Fruit fly (Drosophila melanogaster) whole organism, embryonic: ENCODE data around the gene NaPi-III.
A peak's percentile ranks its signal among the peaks of the same experiment; 100 is the strongest.

Source experiments
- Bgb ChIP-seq: fragments of 200-800 bp; sonication (Bioruptor generic); IDR thresholded peaks from 2 replicates; pipeline ENCODE4 v1.3.6; 2022; ENCODE audit warnings: missing biosample characterization, missing genetic modification characterization; ENCODE audit not compliant: partially characterized antibody
- Blimp-1 ChIP-seq: fragments of 200-800 bp; sonication (Bioruptor generic); optimal IDR thresholded peaks from 3 replicates; lab custom pipeline; 2018; ENCODE audit warnings: missing biosample characterization, missing genetic modification characterization, mild to moderate bottlenecking, moderate library complexity, missing genetic modification reagents
- CG10267 ChIP-seq: fragments of 200-800 bp; sonication (Bioruptor generic); optimal IDR thresholded peaks from 2 replicates; lab custom pipeline; 2018; ENCODE audit warnings: missing biosample characterization, mild to moderate bottlenecking, missing genetic modification characterization, moderate library complexity
- CG10565 ChIP-seq: fragments of 200-800 bp; sonication (Bioruptor generic); optimal IDR thresholded peaks from 3 replicates; lab custom pipeline; 2016; ENCODE audit warnings: missing biosample characterization, mild to moderate bottlenecking, missing genetic modification characterization
- CG12299 ChIP-seq: fragments of 200-800 bp; sonication (Bioruptor generic); optimal IDR thresholded peaks from 2 replicates; lab custom pipeline; 2018; ENCODE audit warnings: missing biosample characterization, mild to moderate bottlenecking, missing genetic modification characterization
- CG1233 ChIP-seq: fragments of 200-800 bp; sonication (Bioruptor generic); optimal IDR thresholded peaks from 4 replicates; lab custom pipeline; 2018; ENCODE audit warnings: missing biosample characterization, mild to moderate bottlenecking, missing genetic modification characterization
- CG13624 ChIP-seq: fragments of 200-800 bp; sonication (Bioruptor generic); optimal IDR thresholded peaks from 2 replicates; lab custom pipeline; 2016; ENCODE audit warnings: missing biosample characterization, missing genetic modification characterization
- CG14667 ChIP-seq: fragments of 200-800 bp; sonication (Bioruptor generic); IDR thresholded peaks from 2 replicates; pipeline ENCODE4 v1.3.6; 2022; ENCODE audit warnings: missing biosample characterization, missing genetic modification characterization
- CG15696 ChIP-seq: fragments of 200-800 bp; sonication (Bioruptor generic); optimal IDR thresholded peaks from 2 replicates; lab custom pipeline; 2019; ENCODE audit warnings: missing biosample characterization, mild to moderate bottlenecking, missing genetic modification characterization, moderate library complexity
- CG1647 ChIP-seq: fragments of 200-800 bp; sonication (Bioruptor generic); optimal IDR thresholded peaks from 3 replicates; lab custom pipeline; 2016; ENCODE audit warnings: missing biosample characterization, missing genetic modification characterization
- CG17912 ChIP-seq: fragments of 200-800 bp; sonication (Bioruptor generic); optimal IDR thresholded peaks from 2 replicates; lab custom pipeline; 2018; ENCODE audit warnings: missing biosample characterization, mild to moderate bottlenecking, missing genetic modification characterization
- CG2875 ChIP-seq: fragments of 200-800 bp; sonication (Bioruptor generic); optimal IDR thresholded peaks from 2 replicates; lab custom pipeline; 2017; ENCODE audit warnings: missing biosample characterization, mild to moderate bottlenecking, missing genetic modification characterization, missing genetic modification reagents
- CG3995 ChIP-seq: fragments of 200-800 bp; sonication (Bioruptor generic); optimal IDR thresholded peaks from 3 replicates; lab custom pipeline; 2016; ENCODE audit warnings: missing biosample characterization, missing genetic modification characterization
- CG43689 ChIP-seq: fragments of 200-800 bp; sonication (Bioruptor generic); IDR thresholded peaks from 2 replicates; pipeline ENCODE4 v1.3.6; 2022; ENCODE audit warnings: missing biosample characterization, missing genetic modification characterization
- CG5180 ChIP-seq: fragments of 200-800 bp; sonication (Bioruptor generic); optimal IDR thresholded peaks from 3 replicates; lab custom pipeline; 2017; ENCODE audit warnings: missing biosample characterization, missing genetic modification characterization, mild to moderate bottlenecking, moderate library complexity, missing genetic modification reagents
- CG6175 ChIP-seq: fragments of 200-800 bp; sonication (Bioruptor generic); IDR thresholded peaks from 3 replicates; pipeline ENCODE4 v1.3.6; 2022; ENCODE audit warnings: missing biosample characterization, missing genetic modification characterization
- CG6813 ChIP-seq: fragments of 200-800 bp; sonication (Bioruptor generic); optimal IDR thresholded peaks from 2 replicates; lab custom pipeline; 2017; ENCODE audit warnings: missing biosample characterization, missing genetic modification characterization, mild to moderate bottlenecking, moderate library complexity, missing genetic modification reagents
- CG8290 ChIP-seq, 3 experiments: fragments of 200-800 bp; sonication (Bioruptor generic); optimal IDR thresholded peaks; 2 replicates each; lab custom pipeline; 2016 to 2019; ENCODE audit warnings: missing biosample characterization in 3 of 3, missing genetic modification characterization in 3 of 3, mild to moderate bottlenecking in 2 of 3, moderate library complexity in 1 of 3
- D ChIP-seq, 2 experiments: fragments of 200-800 bp in 1 of 2; fragments of >200 bp in 1 of 2; sonication (Bioruptor generic) in 1 of 2; optimal IDR thresholded peaks; 2 replicates in 1 of 2; 3 replicates in 1 of 2; lab custom pipeline; 2017; ENCODE audit warnings: mild to moderate bottlenecking in 1 of 2, missing biosample characterization in 1 of 2, missing genetic modification characterization in 1 of 2, missing genetic modification reagents in 1 of 2
- Gug ChIP-seq: fragments of 200-800 bp; sonication (Bioruptor generic); IDR thresholded peaks from 4 replicates; pipeline ENCODE4 v1.3.6; 2022; ENCODE audit warnings: missing biosample characterization, missing genetic modification characterization
- Hr39 ChIP-seq: fragments of >200 bp; optimal IDR thresholded peaks from 2 replicates; lab custom pipeline; 2017
- Max ChIP-seq: fragments of 200-800 bp; sonication (Bioruptor generic); optimal IDR thresholded peaks from 2 replicates; lab custom pipeline; 2016; ENCODE audit warnings: missing biosample characterization, mild to moderate bottlenecking, missing genetic modification characterization
- Ravus ChIP-seq: fragments of 200-800 bp; sonication (Bioruptor generic); IDR thresholded peaks from 2 replicates; pipeline ENCODE4 v1.3.6; 2022; ENCODE audit warnings: missing biosample characterization, missing genetic modification characterization
- Taf1 ChIP-seq: fragments of 200-800 bp; sonication (Bioruptor generic); IDR thresholded peaks from 2 replicates; pipeline ENCODE4 v1.3.6; 2022; ENCODE audit warnings: missing biosample characterization, missing genetic modification characterization
- Xbp1 ChIP-seq: fragments of 200-800 bp; sonication (Bioruptor generic); optimal IDR thresholded peaks from 3 replicates; lab custom pipeline; 2016; ENCODE audit warnings: missing biosample characterization, mild to moderate bottlenecking, missing genetic modification characterization
- aop ChIP-seq: fragments of 200-800 bp; sonication (Bioruptor generic); IDR thresholded peaks from 2 replicates; pipeline ENCODE4 v1.3.6; 2022; ENCODE audit warnings: missing biosample characterization, missing genetic modification characterization
- ara ChIP-seq: fragments of 200-800 bp; sonication (Bioruptor generic); IDR thresholded peaks from 2 replicates; pipeline ENCODE4 v1.3.6; 2022; ENCODE audit warnings: missing biosample characterization, missing genetic modification characterization
- chm ChIP-seq: fragments of 200-800 bp; sonication (Bioruptor generic); IDR thresholded peaks from 2 replicates; pipeline ENCODE4 v1.3.6; 2022; ENCODE audit warnings: missing biosample characterization, missing genetic modification characterization
- corto ChIP-seq: fragments of 200-800 bp; sonication (Bioruptor generic); optimal IDR thresholded peaks from 2 replicates; lab custom pipeline; 2016; ENCODE audit warnings: missing biosample characterization, mild to moderate bottlenecking, missing genetic modification characterization, moderate library complexity
- crol ChIP-seq: fragments of 200-800 bp; sonication (Bioruptor generic); IDR thresholded peaks from 2 replicates; pipeline ENCODE4 v1.3.6; 2022; ENCODE audit warnings: missing biosample characterization, missing genetic modification characterization
- crp ChIP-seq, 2 experiments: fragments of 200-800 bp; sonication (Bioruptor generic); optimal IDR thresholded peaks; 2 replicates in 1 of 2; 3 replicates in 1 of 2; lab custom pipeline; 2017; ENCODE audit warnings: missing biosample characterization in 2 of 2, missing genetic modification characterization in 2 of 2, mild to moderate bottlenecking in 1 of 2, moderate library complexity in 1 of 2
- dati ChIP-seq: fragments of 200-800 bp; sonication (Bioruptor generic); IDR thresholded peaks from 2 replicates; pipeline ENCODE4 v1.3.6; 2022; ENCODE audit warnings: missing biosample characterization, missing genetic modification characterization
- dimm ChIP-seq: fragments of 200-800 bp; sonication (Bioruptor generic); IDR thresholded peaks from 2 replicates; pipeline ENCODE4 v1.3.6; 2022; ENCODE audit warnings: missing biosample characterization, missing genetic modification characterization
- dmrt99B ChIP-seq: fragments of 200-800 bp; sonication (Bioruptor generic); optimal IDR thresholded peaks from 2 replicates; lab custom pipeline; 2018; ENCODE audit warnings: missing biosample characterization, mild to moderate bottlenecking, missing genetic modification characterization, moderate library complexity
- dpn ChIP-seq, 2 experiments: fragments of 200-800 bp; sonication (Bioruptor generic); optimal IDR thresholded peaks; 3 replicates each; lab custom pipeline; 2016; ENCODE audit warnings: missing biosample characterization in 2 of 2, missing genetic modification characterization in 2 of 2
- emc ChIP-seq: fragments of 200-800 bp; sonication (Bioruptor generic); optimal IDR thresholded peaks from 2 replicates; lab custom pipeline; 2016; ENCODE audit warnings: missing biosample characterization, missing genetic modification characterization
- ewg ChIP-seq: fragments of 200-800 bp; sonication (Bioruptor generic); optimal IDR thresholded peaks from 3 replicates; lab custom pipeline; 2017; ENCODE audit warnings: mild to moderate bottlenecking, missing biosample characterization, missing genetic modification reagents, missing genetic modification characterization
- lmd ChIP-seq: fragments of 200-800 bp; sonication (Bioruptor generic); IDR thresholded peaks from 2 replicates; pipeline ENCODE4 v1.3.6; 2022; ENCODE audit warnings: missing biosample characterization, missing genetic modification characterization
- pb ChIP-seq: fragments of 200-800 bp; sonication (Bioruptor generic); optimal IDR thresholded peaks from 3 replicates; lab custom pipeline; 2016; ENCODE audit warnings: missing biosample characterization, missing genetic modification characterization
- pnt ChIP-seq: fragments of 200-800 bp; sonication (Bioruptor generic); optimal IDR thresholded peaks from 3 replicates; lab custom pipeline; 2016; ENCODE audit warnings: missing biosample characterization, missing genetic modification characterization
- psq ChIP-seq: fragments of 200-800 bp; sonication (Bioruptor generic); optimal IDR thresholded peaks from 2 replicates; lab custom pipeline; 2017; ENCODE audit warnings: missing biosample characterization, missing genetic modification characterization
- repo ChIP-seq: fragments of 200-800 bp; sonication (Bioruptor generic); optimal IDR thresholded peaks from 2 replicates; lab custom pipeline; 2016; ENCODE audit warnings: missing biosample characterization, missing genetic modification characterization
- scrt ChIP-seq: fragments of 200-800 bp; sonication (Bioruptor generic); optimal IDR thresholded peaks from 2 replicates; lab custom pipeline; 2018; ENCODE audit warnings: missing biosample characterization, mild to moderate bottlenecking, missing genetic modification characterization, moderate library complexity
- seq ChIP-seq: fragments of 200-800 bp; sonication (Bioruptor generic); IDR thresholded peaks from 2 replicates; pipeline ENCODE4 v1.3.6; 2022; ENCODE audit warnings: missing biosample characterization, missing genetic modification characterization
- slou ChIP-seq: fragments of 200-800 bp; sonication (Bioruptor generic); optimal IDR thresholded peaks from 3 replicates; lab custom pipeline; 2016; ENCODE audit warnings: missing biosample characterization, missing genetic modification characterization
- stc ChIP-seq: fragments of 200-800 bp; sonication (Bioruptor generic); IDR thresholded peaks from 2 replicates; pipeline ENCODE4 v1.3.6; 2022; ENCODE audit warnings: missing biosample characterization, missing genetic modification characterization
- tap ChIP-seq: fragments of 200-800 bp; optimal IDR thresholded peaks from 3 replicates; lab custom pipeline; 2019; ENCODE audit warnings: missing biosample characterization, mild to moderate bottlenecking, missing genetic modification characterization, moderate library complexity
- zen2 ChIP-seq: fragments of 200-800 bp; sonication (Bioruptor generic); IDR thresholded peaks from 3 replicates; pipeline ENCODE4 v1.3.6; 2022; ENCODE audit warnings: missing biosample characterization, missing genetic modification characterization; ENCODE audit not compliant: partially characterized antibody

NaPi-III gene

DNA sequence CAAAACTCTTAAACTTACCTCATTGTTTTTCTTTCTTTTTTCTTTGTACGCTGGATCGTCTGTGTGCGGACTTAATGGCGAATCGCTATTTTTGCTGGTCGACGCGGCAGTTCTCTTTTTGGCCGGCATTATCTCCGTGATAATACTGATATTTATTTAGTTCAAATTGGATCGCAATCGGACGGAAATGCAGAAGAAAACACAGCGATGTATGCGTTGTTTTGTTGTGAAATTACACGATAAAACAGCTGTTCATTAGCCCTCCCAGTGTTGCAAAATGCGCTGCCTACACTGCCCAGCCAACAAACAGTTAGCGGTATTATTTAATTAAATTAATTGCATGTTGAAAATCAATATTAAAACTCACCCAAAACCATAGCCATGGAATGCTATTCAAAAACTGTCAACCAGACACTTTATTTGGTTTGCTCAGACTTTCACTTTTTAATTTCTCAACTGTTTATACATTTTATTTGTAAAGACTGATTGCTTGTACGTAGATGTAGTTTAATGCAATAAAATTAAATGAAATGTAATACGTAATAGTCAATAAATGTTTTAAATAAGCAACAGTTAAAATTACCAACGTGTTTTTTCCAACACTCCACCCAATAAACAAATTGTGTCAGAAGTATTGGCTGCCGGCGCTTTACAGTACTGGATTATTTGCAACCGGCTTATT, 25.0 kb upstream of the NaPi-III start, which contains the start of the genes Irbp18 and APP-BP1 (continued):
- TF ChIP-seq dati (no peak), ara (peak; percentile 84), CG6175 (peak; percentile 61; the same call in 1 of the 3 replicates), ewg (GFP tag; lab: Kevin White, UChicago) (peak; percentile 87), CG5180 (GFP tag; lab: Kevin White, UChicago) (peak; percentile 82), Taf1 (GFP tag; lab: Robert Waterston, UW) (peak; percentile 67), CG1647 (GFP tag; lab: Kevin White, UChicago) (peak; percentile 91), CG8290 (GFP tag; optimal IDR thresholded peaks at IDR 0.05; lab: Kevin White, UChicago) (peak; percentile 87), CG8290 (tag; optimal IDR thresholded peaks at IDR 0.05; lab: Kevin White, UChicago) (peak; percentile 81 to 92), Blimp-1 (GFP tag; lab: Kevin White, UChicago) (peak; percentile 90), CG3995 (GFP tag; lab: Kevin White, UChicago) (peak; percentile 64), tap (peak; percentile 84), CG2875 (peak; percentile 90), CG14667 (peak; percentile 66), repo (GFP tag; lab: Kevin White, UChicago) (peak; percentile 86), D (optimal IDR thresholded peaks at IDR 0.05; lab: Kevin White, UChicago) (no peak), D (GFP tag; optimal IDR thresholded peaks at IDR 0.05; lab: Kevin White, UChicago) (peak; percentile 92), aop (GFP tag; lab: Robert Waterston, UW) (peak; percentile 53; the same call in 1 of the 2 replicates), Bgb (GFP tag; lab: Robert Waterston, UW) (0 out of 2 replicates have a peak, but pooled peaks have one; percentile 11), lmd (peak; percentile 86), Hr39 (lab: Kevin White, UChicago) (no peak), zen2 (GFP tag; lab: Robert Waterston, UW) (no peak), seq (GFP tag; lab: Robert Waterston, UW) (peak; percentile 87), Xbp1 (GFP tag; lab: Kevin White, UChicago) (peak; percentile 96), CG13624 (GFP tag; lab: Kevin White, UChicago) (peak; percentile 95), CG10267 (tag; lab: Kevin White, UChicago) (peak; percentile 98), pnt (GFP tag; lab: Kevin White, UChicago) (peak; percentile 89), CG10565 (GFP tag; lab: Kevin White, UChicago) (peak; percentile 89), dpn (GFP tag; optimal IDR thresholded peaks at IDR 0.05; lab: Kevin White, UChicago) (peak; percentile 93 to 95), crp (GFP tag; optimal IDR thresholded peaks at IDR 0.05; lab: Kevin White, UChicago) (peak; percentile 92 to 95), corto (peak; percentile 76), Max (GFP tag; lab: Kevin White, UChicago) (peak; percentile 97), CG17912 (GFP tag; lab: Kevin White, UChicago) (peak; percentile 47), Gug (GFP tag; lab: Robert Waterston, UW) (peak; percentile 84), emc (GFP tag; lab: Kevin White, UChicago) (peak; percentile 85), Ravus (GFP tag; lab: Robert Waterston, UW) (peak; percentile 76), dimm (GFP tag; lab: Robert Waterston, UW) (peak; percentile 59; the same call in 1 of the 2 replicates), crol (peak; percentile 43; the same call in 1 of the 2 replicates), stc (GFP tag; lab: Robert Waterston, UW) (peak; percentile 84), CG12299 (tag; lab: Kevin White, UChicago) (peak; percentile 85), chm (GFP tag; lab: Robert Waterston, UW) (peak; percentile 79), pb (peak; percentile 81), CG1233 (GFP tag; lab: Kevin White, UChicago) (peak; percentile 94), psq (GFP tag; lab: Kevin White, UChicago) (peak; percentile 86), CG43689 (GFP tag; lab: Robert Waterston, UW) (peak; percentile 44; the same call in 1 of the 2 replicates), CG15696 (tag; lab: Kevin White, UChicago) (peak; percentile 73), slou (peak; percentile 90), CG6813 (GFP tag; lab: Kevin White, UChicago) (peak; percentile 83), dmrt99B (peak; percentile 91), scrt (GFP tag; lab: Kevin White, UChicago) (peak; percentile 91)
